Worm (Caenorhabditis elegans) whole organism, L2 larva: ENCODE results near the gene H41C03.2.

ENCODE experiments used
- F13H6.1 ChIP-seq: sonication (generic microtip); optimal IDR thresholded peaks from 2 replicates; lab custom pipeline; 2016; ENCODE audit warnings: missing genetic modification characterization, missing compliant biosample characterization
- Y55F3AM.14 ChIP-seq: fragments of 200-800 bp; sonication (Bioruptor generic); optimal IDR thresholded peaks from 2 replicates; lab custom pipeline; 2018; ENCODE audit warnings: mild to moderate bottlenecking, missing genetic modification characterization, missing compliant biosample characterization
- ceh-82 ChIP-seq: fragments of 150-350 bp; optimal IDR thresholded peaks from 2 replicates; lab custom pipeline; 2014; ENCODE audit warnings: missing biosample characterization, missing genetic modification characterization
- dmd-4 ChIP-seq: sonication (generic microtip); optimal IDR thresholded peaks from 2 replicates; lab custom pipeline; 2017; ENCODE audit warnings: missing biosample characterization, missing genetic modification characterization
- egl-27 ChIP-seq: sonication (generic microtip); optimal IDR thresholded peaks from 3 replicates; lab custom pipeline; 2017; ENCODE audit warnings: missing biosample characterization, missing genetic modification reagents, missing genetic modification characterization
- fos-1 ChIP-seq: fragments of 150-350 bp; optimal IDR thresholded peaks from 2 replicates; lab custom pipeline; 2014; ENCODE audit warnings: missing biosample characterization, missing genetic modification characterization
- nhr-77 ChIP-seq: fragments of 150-350 bp; optimal IDR thresholded peaks from 2 replicates; lab custom pipeline; 2014; ENCODE audit warnings: missing biosample characterization, missing genetic modification characterization
- sem-4 ChIP-seq: fragments of 150-350 bp; optimal IDR thresholded peaks from 2 replicates; lab custom pipeline; 2014; ENCODE audit warnings: missing biosample characterization, missing genetic modification reagents, missing genetic modification characterization
- snpc-4 ChIP-seq: fragments of 150-350 bp; optimal IDR thresholded peaks from 2 replicates; lab custom pipeline; 2014; ENCODE audit warnings: missing biosample characterization, missing genetic modification characterization
- ztf-4 ChIP-seq: fragments of 150-350 bp; optimal IDR thresholded peaks from 2 replicates; lab custom pipeline; 2014; ENCODE audit warnings: missing biosample characterization, missing genetic modification characterization

DNA sequence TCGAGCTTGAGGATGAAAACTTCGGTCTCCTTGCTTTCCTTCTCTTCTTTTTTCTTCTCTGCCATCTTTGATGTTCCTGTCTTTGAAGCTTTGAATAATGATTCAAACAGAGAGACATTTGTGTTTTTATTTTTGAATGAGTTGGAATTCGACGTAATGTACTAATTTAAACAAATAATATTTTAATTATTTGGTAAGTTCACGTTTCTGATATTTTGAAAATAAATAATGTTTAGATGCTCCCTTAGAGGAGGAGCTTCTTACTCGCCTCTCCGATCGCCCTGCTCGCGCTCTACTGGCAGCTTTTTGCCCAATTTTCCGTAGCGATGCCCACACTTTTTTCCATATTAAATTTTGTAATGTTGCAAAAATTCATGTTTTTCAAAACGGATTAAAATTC lies 50.8 kb downstream of the H41C03.2 start, which contains the start of the genes K05F1.9 and K05F1.1:
- TF ChIP-seq egl-27 (tag; lab: Kevin White, UChicago) (no peak), ceh-82 (tag; lab: Kevin White, UChicago) (no peak), F13H6.1 (tag; lab: Kevin White, UChicago) (no peak), sem-4 (tag; lab: Kevin White, UChicago) (no peak), fos-1 (tag; lab: Kevin White, UChicago) (no peak), dmd-4 (tag; lab: Kevin White, UChicago) (no peak), Y55F3AM.14 (GFP tag; lab: Kevin White, UChicago) (no peak), nhr-77 (tag; lab: Kevin White, UChicago) (no peak), snpc-4 (no peak), ztf-4 (no peak)
